Worm (Caenorhabditis elegans) whole organism, L2 larva: Measurements from ENCODE around the gene osm-11.

Experiments used
- skn-1 ChIP-seq: sonication (generic microtip); optimal IDR thresholded peaks from 2 replicates; lab custom pipeline; 2017; ENCODE audit warnings: missing biosample characterization, missing genetic modification characterization
- snpc-4 ChIP-seq: fragments of 150-350 bp; optimal IDR thresholded peaks from 2 replicates; lab custom pipeline; 2014; ENCODE audit warnings: missing biosample characterization, missing genetic modification characterization
- unc-39 ChIP-seq: fragments of 150-350 bp; optimal IDR thresholded peaks from 2 replicates; lab custom pipeline; 2014; ENCODE audit warnings: missing biosample characterization, missing genetic modification characterization

- TF ChIP-seq skn-1 (tag; lab: Kevin White, UChicago) (no peak), snpc-4 (tag; lab: Kevin White, UChicago) (no peak), unc-39 (tag; lab: Kevin White, UChicago) (no peak)
Measured at ce11 chrX:17408855-17409254, 12.5 kb downstream of the osm-11 start.
